Worm (Caenorhabditis elegans): ENCODE measurements around the gene nspf-2.

The nspf-2 gene

DNA sequence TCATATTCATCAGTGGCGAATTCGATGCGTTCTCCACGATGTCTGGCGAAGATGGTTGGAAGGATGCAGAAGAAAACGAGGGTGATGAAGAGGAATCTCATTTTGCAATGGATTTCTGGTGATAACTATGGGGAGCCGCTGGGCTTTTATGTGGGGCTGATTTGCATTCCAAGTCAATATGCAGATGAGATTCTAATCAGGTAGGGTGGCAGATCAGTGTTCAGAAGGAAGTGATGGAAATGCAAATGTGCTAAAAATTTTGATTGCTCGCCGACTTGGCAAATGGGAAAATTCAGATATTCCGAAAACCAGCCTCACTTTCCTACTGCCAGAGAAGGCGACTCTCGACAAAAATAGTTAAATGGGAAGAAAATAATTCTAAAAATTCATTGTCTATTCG is 1.4 kb downstream of the nspf-2 start, which contains the start of gene nspf-3:
nspf-3 (minus strand) TSS at position 101 of the 400 bp plus-strand sequence.
- TF ChIP-seq mes-4 (tag; optimal IDR thresholded peaks at IDR 0.05) (no peak), ceh-79 (tag; optimal IDR thresholded peaks at IDR 0.05) (no peak), hrde-1 (tag; optimal IDR thresholded peaks at IDR 0.05; ENCODE audit: borderline replicate concordance) (no peak), Y53G8AR.9 (GFP tag; conservative IDR thresholded peaks at IDR 0.05) (no peak), lag-1 (GFP tag; IDR thresholded peaks at IDR 0.05) (no peak), Y56A3A.18 (GFP tag; IDR thresholded peaks at IDR 0.05) (no peak), pbrm-1 (GFP tag; IDR thresholded peaks at IDR 0.05) (no peak), athp-1 (tag; optimal IDR thresholded peaks at IDR 0.05) (no peak), sea-2 (GFP tag; IDR thresholded peaks at IDR 0.05) (no peak), tlf-1 (GFP tag; optimal IDR thresholded peaks at IDR 0.05) (no peak), snpc-1.1 (tag; optimal IDR thresholded peaks at IDR 0.05; ENCODE audit: insufficient read depth) (no peak), F10E7.11 (tag; optimal IDR thresholded peaks at IDR 0.05) (no peak), nhr-27 (tag; optimal IDR thresholded peaks at IDR 0.05) (no peak), hlh-12 (tag; optimal IDR thresholded peaks at IDR 0.05) (no peak)

- no peak for TF ChIP-seq nhr-90 (tag; optimal IDR thresholded peaks at IDR 0.05)
- no peak for TF ChIP-seq hlh-12 (tag; optimal IDR thresholded peaks at IDR 0.05)
- TF ChIP-seq die-1 (tag; optimal IDR thresholded peaks at IDR 0.05), result no peak
These were observed 3.8 kb downstream of the nspf-2 start, which contains the start of gene set-11 for ce11 chrII:2692476-2692875. TSS of gene set-11 (minus strand) at chrII:2692576.

- TF ChIP-seq let-607 (tag; optimal IDR thresholded peaks at IDR 0.05) (no peak), rec-8 (tag; optimal IDR thresholded peaks at IDR 0.05) (no peak), F22D6.2 (tag; optimal IDR thresholded peaks at IDR 0.05) (no peak), hmg-20 (GFP tag; IDR thresholded peaks at IDR 0.05) (no peak), nhr-27 (tag; optimal IDR thresholded peaks at IDR 0.05) (no peak), F55B11.4 (tag; optimal IDR thresholded peaks at IDR 0.05; ENCODE audit: borderline replicate concordance, insufficient read depth) (no peak), ets-4 (GFP tag; optimal IDR thresholded peaks at IDR 0.05) (no peak), ztf-3 (GFP tag; optimal IDR thresholded peaks at IDR 0.05) (no peak), bed-1 (GFP tag; IDR thresholded peaks at IDR 0.05) (no peak), sptf-2 (GFP tag; optimal IDR thresholded peaks at IDR 0.05) (no peak), pbrm-1 (GFP tag; IDR thresholded peaks at IDR 0.05) (no peak), attf-6 (GFP tag; IDR thresholded peaks at IDR 0.05) (no peak), lin-54 (GFP tag; optimal IDR thresholded peaks at IDR 0.05) (no peak), chd-7 (tag; optimal IDR thresholded peaks at IDR 0.05) (no peak), F52B5.7 (tag; optimal IDR thresholded peaks at IDR 0.05) (no peak), dpff-1 (tag; optimal IDR thresholded peaks at IDR 0.05) (no peak), bed-2 (GFP tag; IDR thresholded peaks at IDR 0.05) (no peak)
These were observed 6.4 kb downstream of the nspf-2 start for ce11 chrII:2695079-2695478.

ce11 chrII:2698378-2698777 is 9.7 kb downstream of the nspf-2 start, which contains the start of gene sri-62:
TSS of gene sri-62 (minus strand) at chrII:2698478.
- TF ChIP-seq K12H6.12 (tag; optimal IDR thresholded peaks at IDR 0.05) (no peak), B0019.2 (GFP tag; conservative IDR thresholded peaks at IDR 0.05) (no peak), cebp-2 (GFP tag; IDR thresholded peaks at IDR 0.05) (no peak), lin-40 (tag; optimal IDR thresholded peaks at IDR 0.05) (no peak)
